Worm (Caenorhabditis elegans) whole organism, mixed stage, embryonic: Measurements from ENCODE around the gene acs-5.

Experiments used
- M03D4.4 ChIP-seq: sonication (generic microtip); optimal IDR thresholded peaks from 2 replicates; lab custom pipeline; 2017; ENCODE audit warnings: mild to moderate bottlenecking, missing genetic modification characterization, missing compliant biosample characterization
- bed-3 ChIP-seq: fragments of 200-800 bp; sonication (Bioruptor generic); optimal IDR thresholded peaks from 3 replicates; lab custom pipeline; 2018; ENCODE audit warnings: mild to moderate bottlenecking, missing genetic modification characterization, moderate library complexity, missing compliant biosample characterization
- blmp-1 ChIP-seq: fragments of 150-350 bp; optimal IDR thresholded peaks from 2 replicates; lab custom pipeline; 2014; ENCODE audit warnings: missing biosample characterization, missing genetic modification characterization
- ceh-39 ChIP-seq: fragments of 150-350 bp; optimal IDR thresholded peaks from 2 replicates; lab custom pipeline; 2014; ENCODE audit warnings: missing biosample characterization, missing genetic modification characterization
- ceh-83 ChIP-seq: fragments of 200-800 bp; sonication (Bioruptor generic); optimal IDR thresholded peaks from 2 replicates; lab custom pipeline; 2018; ENCODE audit warnings: mild to moderate bottlenecking, missing genetic modification characterization, missing compliant biosample characterization
- ces-1 ChIP-seq: fragments of 150-350 bp; optimal IDR thresholded peaks from 2 replicates; lab custom pipeline; 2014; ENCODE audit warnings: missing biosample characterization, missing genetic modification reagents, missing genetic modification characterization
- cnd-1 ChIP-seq: fragments of 200-800 bp; sonication (Bioruptor generic); optimal IDR thresholded peaks from 2 replicates; lab custom pipeline; 2018; ENCODE audit warnings: mild to moderate bottlenecking, missing genetic modification characterization, missing compliant biosample characterization
- drap-1 ChIP-seq: fragments of 200-800 bp; sonication (Bioruptor generic); optimal IDR thresholded peaks from 3 replicates; lab custom pipeline; 2018; ENCODE audit warnings: mild to moderate bottlenecking, missing genetic modification characterization, missing compliant biosample characterization
- elt-1 ChIP-seq: sonication (generic microtip); optimal IDR thresholded peaks from 2 replicates; lab custom pipeline; 2017; ENCODE audit warnings: missing genetic modification characterization, mild to moderate bottlenecking, missing compliant biosample characterization, antibody characterized with exemption, moderate library complexity, borderline replicate concordance; ENCODE audit not compliant: insufficient read depth
- elt-3 ChIP-seq: fragments of 150-350 bp; optimal IDR thresholded peaks from 2 replicates; lab custom pipeline; 2014; ENCODE audit warnings: missing biosample characterization, missing genetic modification characterization
- flh-1 ChIP-seq: fragments of 200-800 bp; sonication (Bioruptor generic); optimal IDR thresholded peaks from 2 replicates; lab custom pipeline; 2018; ENCODE audit warnings: mild to moderate bottlenecking, missing genetic modification characterization, moderate library complexity, missing compliant biosample characterization
- ham-2 ChIP-seq: fragments of 200-800 bp; sonication (Bioruptor generic); optimal IDR thresholded peaks from 2 replicates; lab custom pipeline; 2018; ENCODE audit warnings: mild to moderate bottlenecking, missing genetic modification characterization, missing compliant biosample characterization
- hlh-1 ChIP-seq: fragments of 150-350 bp; optimal IDR thresholded peaks from 2 replicates; lab custom pipeline; 2014; ENCODE audit warnings: missing biosample characterization, missing genetic modification reagents, missing genetic modification characterization
- lin-13 ChIP-seq: fragments of 150-350 bp; optimal IDR thresholded peaks from 2 replicates; lab custom pipeline; 2014; ENCODE audit warnings: missing biosample characterization, missing genetic modification characterization
- lin-32 ChIP-seq: fragments of 200-800 bp; sonication (Bioruptor generic); optimal IDR thresholded peaks from 2 replicates; lab custom pipeline; 2018; ENCODE audit warnings: mild to moderate bottlenecking, missing genetic modification characterization, missing compliant biosample characterization
- mab-5 ChIP-seq: fragments of 150-350 bp; optimal IDR thresholded peaks from 2 replicates; lab custom pipeline; 2014; ENCODE audit warnings: missing biosample characterization, missing genetic modification characterization
- mep-1 ChIP-seq: fragments of 150-350 bp; optimal IDR thresholded peaks from 2 replicates; lab custom pipeline; 2017; ENCODE audit warnings: missing biosample characterization, missing genetic modification reagents, missing genetic modification characterization, inconsistent platforms
- mls-2 ChIP-seq: sonication (generic microtip); optimal IDR thresholded peaks from 2 replicates; lab custom pipeline; 2016; ENCODE audit warnings: mild to moderate bottlenecking, missing genetic modification characterization, moderate library complexity, missing compliant biosample characterization
- nhr-12 ChIP-seq: fragments of 150-350 bp; optimal IDR thresholded peaks from 2 replicates; lab custom pipeline; 2014; ENCODE audit warnings: missing biosample characterization, missing genetic modification characterization
- nhr-237 ChIP-seq: fragments of 150-350 bp; optimal IDR thresholded peaks from 2 replicates; lab custom pipeline; 2014; ENCODE audit warnings: missing biosample characterization, missing genetic modification characterization
- nhr-28 ChIP-seq: fragments of 150-350 bp; optimal IDR thresholded peaks from 2 replicates; lab custom pipeline; 2014; ENCODE audit warnings: missing biosample characterization, missing genetic modification characterization
- nhr-76 ChIP-seq: sonication (generic microtip); optimal IDR thresholded peaks from 2 replicates; lab custom pipeline; 2017; ENCODE audit warnings: missing biosample characterization, missing genetic modification characterization
- pha-4 ChIP-seq: fragments of 150-350 bp; optimal IDR thresholded peaks from 2 replicates; lab custom pipeline; 2018; ENCODE audit warnings: missing biosample characterization, missing genetic modification reagents, missing genetic modification characterization
- sem-2 ChIP-seq: fragments of 200-800 bp; sonication (Bioruptor generic); optimal IDR thresholded peaks from 2 replicates; lab custom pipeline; 2018; ENCODE audit warnings: mild to moderate bottlenecking, missing genetic modification characterization, missing compliant biosample characterization
- snpc-4 ChIP-seq: fragments of 150-350 bp; optimal IDR thresholded peaks from 2 replicates; lab custom pipeline; 2014; ENCODE audit warnings: missing biosample characterization, missing genetic modification characterization
- sptf-1 ChIP-seq: sonication (generic microtip); optimal IDR thresholded peaks from 2 replicates; lab custom pipeline; 2017; ENCODE audit warnings: mild to moderate bottlenecking, missing genetic modification characterization, moderate library complexity, missing compliant biosample characterization
- unc-120 ChIP-seq: sonication (generic microtip); optimal IDR thresholded peaks from 2 replicates; lab custom pipeline; 2017; ENCODE audit warnings: missing genetic modification characterization, missing compliant biosample characterization; ENCODE audit not compliant: poor library complexity, severe bottlenecking
- unc-62 ChIP-seq: fragments of 150-350 bp; optimal IDR thresholded peaks from 2 replicates; lab custom pipeline; 2014; ENCODE audit warnings: missing biosample characterization, missing genetic modification reagents, missing genetic modification characterization
- zip-8 ChIP-seq: fragments of 150-350 bp; optimal IDR thresholded peaks from 2 replicates; lab custom pipeline; 2014; ENCODE audit warnings: missing biosample characterization, missing genetic modification characterization
- ztf-11 ChIP-seq: fragments of 150-350 bp; optimal IDR thresholded peaks from 2 replicates; lab custom pipeline; 2014; ENCODE audit warnings: missing biosample characterization, missing genetic modification characterization

Gene acs-5

DNA sequence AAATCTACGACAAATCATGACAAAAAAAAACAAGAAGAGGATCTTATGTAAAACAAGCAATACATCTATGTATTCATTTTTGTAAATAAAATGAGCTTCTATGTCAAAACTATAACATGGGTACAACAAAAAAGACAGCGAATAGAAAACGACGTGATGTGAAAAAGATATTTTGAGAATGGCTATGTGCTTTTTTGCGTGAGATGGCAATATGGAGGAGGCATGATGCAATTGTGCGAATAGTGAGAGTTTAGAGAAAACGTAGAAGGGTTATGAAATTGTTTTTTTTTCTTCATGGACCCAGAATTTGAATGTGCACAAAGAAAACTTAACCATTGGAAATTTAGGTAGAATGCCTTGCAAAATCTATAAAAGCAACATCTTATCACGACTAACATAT lies 22.6 kb upstream of the acs-5 start:
- TF ChIP-seq ces-1 (GFP tag; lab: Kevin White, UChicago) (peak; percentile 60), nhr-28 (no peak), lin-13 (no peak), unc-62 (GFP tag; lab: Kevin White, UChicago) (no peak), zip-8 (tag; lab: Kevin White, UChicago) (no peak), mep-1 (tag; lab: Kevin White, UChicago) (no peak)

- TF ChIP-seq nhr-28 (no peak), ces-1 (GFP tag; lab: Kevin White, UChicago) (peak; percentile 74), unc-120 (tag; lab: Kevin White, UChicago) (peak; percentile 73)
Measured at ce11 chrIII:13564929-13565328, 21.6 kb upstream of the acs-5 start, which contains the start of gene aldo-1. Gene aldo-1 (minus strand): TSS chrIII:13564937.

ce11 chrIII:13563583-13563982 lies 20.2 kb upstream of the acs-5 start:
- TF ChIP-seq ztf-11: no peak
- no peak for TF ChIP-seq nhr-28
- no peak for TF ChIP-seq ces-1 (GFP tag; lab: Kevin White, UChicago)
- TF ChIP-seq lin-32 (GFP tag; lab: Kevin White, UChicago): no peak
- TF ChIP-seq unc-120 (tag; lab: Kevin White, UChicago): no peak
- TF ChIP-seq nhr-237 (tag; lab: Kevin White, UChicago): no peak
- TF ChIP-seq cnd-1 (tag; lab: Kevin White, UChicago): no peak

- TF ChIP-seq ceh-39 (tag; lab: Kevin White, UChicago): no peak
- no peak for TF ChIP-seq mab-5
- TF ChIP-seq drap-1: no peak
- no peak for TF ChIP-seq nhr-237 (tag; lab: Kevin White, UChicago)
- no peak for TF ChIP-seq mep-1 (tag; lab: Kevin White, UChicago)
- TF ChIP-seq sem-2 (GFP tag; lab: Kevin White, UChicago): no peak
- TF ChIP-seq flh-1: no peak
- TF ChIP-seq ham-2 (GFP tag; lab: Kevin White, UChicago): no peak
- TF ChIP-seq nhr-76: no peak
- TF ChIP-seq M03D4.4 (tag; lab: Kevin White, UChicago): no peak
- TF ChIP-seq ceh-83 (GFP tag; lab: Kevin White, UChicago): no peak
- TF ChIP-seq, all 35 proteins: peak for 0
Measured at ce11 chrIII:13563000-13563522, 19.7 kb upstream of the acs-5 start, which contains the start of gene T05D4.2. Gene T05D4.2 (minus strand): TSS chrIII:13563082.

ce11 chrIII:13561233-13561632 lies 17.9 kb upstream of the acs-5 start:
- TF ChIP-seq ztf-11: no peak
- no peak for TF ChIP-seq lin-32 (GFP tag; lab: Kevin White, UChicago)
- no peak for TF ChIP-seq nhr-237 (tag; lab: Kevin White, UChicago)
- no peak for TF ChIP-seq hlh-1 (tag; lab: Kevin White, UChicago)
- no peak for TF ChIP-seq elt-3 (tag; lab: Kevin White, UChicago)
- no peak for TF ChIP-seq cnd-1 (tag; lab: Kevin White, UChicago)
- no peak for TF ChIP-seq mls-2 (tag; lab: Kevin White, UChicago)
- no peak for TF ChIP-seq blmp-1
- no peak for TF ChIP-seq nhr-12 (tag; lab: Kevin White, UChicago)
- no peak for TF ChIP-seq drap-1
- no peak for TF ChIP-seq ceh-83 (GFP tag; lab: Kevin White, UChicago)
- TF ChIP-seq lin-13: no peak
- TF ChIP-seq sptf-1: no peak
- no peak for TF ChIP-seq mep-1 (tag; lab: Kevin White, UChicago)
- TF ChIP-seq snpc-4 (tag; lab: Kevin White, UChicago): no peak
- no peak for TF ChIP-seq mab-5
- TF ChIP-seq elt-1 (tag; lab: Kevin White, UChicago): no peak
- no peak for TF ChIP-seq bed-3 (GFP tag; lab: Kevin White, UChicago)
- no peak for TF ChIP-seq unc-62 (GFP tag; lab: Kevin White, UChicago)
- no peak for TF ChIP-seq sem-2 (GFP tag; lab: Kevin White, UChicago)

DNA sequence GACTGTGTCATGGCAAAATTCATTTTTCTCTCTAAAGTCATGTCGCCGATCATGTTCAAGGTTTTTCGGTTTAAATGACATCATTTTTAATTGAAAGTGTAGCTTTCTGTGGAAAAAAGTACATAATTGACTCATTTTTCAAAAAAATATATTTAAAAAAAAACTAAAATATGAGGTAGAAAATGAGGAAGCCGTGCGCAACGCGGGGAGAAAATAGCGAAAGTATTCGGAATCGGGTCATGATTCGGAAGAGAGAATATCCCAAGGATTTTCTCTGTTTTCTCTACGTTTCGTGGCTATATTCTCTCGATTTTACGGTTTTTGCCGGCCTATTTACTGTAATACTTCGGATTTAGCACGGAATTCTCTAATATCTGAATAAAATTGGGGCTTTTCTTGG lies 17.4 kb upstream of the acs-5 start:
- TF ChIP-seq blmp-1 (peak; percentile 91), ham-2 (GFP tag; lab: Kevin White, UChicago) (peak; percentile 67), lin-13 (no peak), pha-4 (tag; lab: Kevin White, UChicago) (no peak)
